Worm (Caenorhabditis elegans) whole organism, mixed stage, embryonic: ENCODE measurements around the gene C18G1.1.

Experiments used
- mep-1 ChIP-seq: fragments of 150-350 bp; optimal IDR thresholded peaks from 2 replicates; lab custom pipeline; 2017; ENCODE audit warnings: missing biosample characterization, missing genetic modification reagents, missing genetic modification characterization, inconsistent platforms
- unc-62 ChIP-seq: fragments of 150-350 bp; optimal IDR thresholded peaks from 2 replicates; lab custom pipeline; 2014; ENCODE audit warnings: missing biosample characterization, missing genetic modification reagents, missing genetic modification characterization

- TF ChIP-seq mep-1 (no peak), unc-62 (GFP tag; lab: Kevin White, UChicago) (no peak)
Measured at ce11 chrV:4805847-4806246, 28.1 kb downstream of the C18G1.1 start, which contains the start of gene R02F11.3.
